Worm (Caenorhabditis elegans): ENCODE results near the gene cpar-1.

cpar-1 gene

DNA sequence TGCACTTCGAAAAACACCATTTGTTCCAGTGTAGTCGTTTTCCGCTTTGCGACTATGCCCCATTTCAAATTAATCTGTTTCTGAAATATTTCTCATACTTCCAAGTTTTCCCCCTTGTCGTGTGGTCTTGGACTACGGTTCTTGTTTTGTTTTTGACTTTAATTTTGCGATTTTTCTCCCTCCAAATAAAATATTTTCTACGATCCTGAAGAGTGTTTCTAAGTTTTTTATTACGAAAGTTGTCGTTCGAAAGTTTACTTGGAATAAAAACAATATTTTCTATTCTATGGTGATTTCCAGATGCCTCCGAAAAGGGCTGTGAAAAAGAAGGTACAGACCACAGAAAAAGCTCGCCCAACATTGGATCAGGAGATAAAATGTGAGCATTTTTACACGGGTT is 34.0 kb downstream of the cpar-1 start, which contains the start of gene tag-342:
Gene tag-342, plus strand, starts transcription at position 301 of the 400 bp plus-strand sequence.
- TF ChIP-seq lin-38 (GFP tag; IDR thresholded peaks at IDR 0.05): peak; percentile 45; the same call in 1 of the 2 replicates
- no peak for TF ChIP-seq Y48G9A.11 (GFP tag; IDR thresholded peaks at IDR 0.05)

DNA sequence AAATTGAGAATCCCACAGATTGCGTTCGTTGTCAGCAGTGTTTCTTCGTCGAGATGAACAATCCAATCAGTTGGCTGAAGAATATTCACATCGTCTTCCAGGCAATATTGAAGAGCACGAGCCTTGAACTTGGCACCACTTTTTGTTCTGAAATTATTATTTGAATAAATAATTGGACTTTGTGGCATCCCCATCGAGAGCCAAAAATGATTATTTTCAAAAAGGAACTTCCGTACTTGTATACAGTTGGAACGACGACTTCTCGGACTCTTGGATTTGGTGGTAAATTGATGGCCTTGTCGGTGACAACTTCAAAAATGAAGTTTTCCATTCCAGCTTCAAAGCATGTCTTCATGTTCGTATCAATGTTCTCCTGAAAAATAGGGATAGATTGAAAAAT is 38.1 kb downstream of the cpar-1 start:
- TF ChIP-seq aha-1 (tag) (peak; percentile 92), snpc-4 (tag; optimal IDR thresholded peaks at IDR 0.05) (no peak)

DNA sequence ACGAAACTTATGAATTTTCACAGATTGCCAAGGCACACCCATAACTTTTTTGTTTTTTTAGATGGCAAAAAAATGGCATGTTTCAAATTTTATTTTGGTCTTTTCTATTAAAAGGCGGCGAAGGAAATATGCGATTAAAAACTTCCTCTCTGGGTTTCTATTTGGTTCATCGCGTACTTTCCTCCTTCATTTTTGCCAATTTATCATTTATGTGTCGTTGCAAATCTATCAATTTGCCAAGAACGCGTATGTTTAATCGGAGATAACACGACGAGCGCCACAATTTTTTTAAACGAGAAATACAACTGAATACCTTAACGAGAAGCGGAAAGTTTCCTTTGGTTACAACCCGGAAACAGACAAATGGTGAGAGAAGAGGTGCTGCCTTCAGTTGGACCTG is 38.6 kb downstream of the cpar-1 start:
- TF ChIP-seq duxl-1 (tag; optimal IDR thresholded peaks at IDR 0.05; ENCODE audit: poor library complexity) (no peak), dve-1 (tag; optimal IDR thresholded peaks at IDR 0.05; ENCODE audit: insufficient read depth) (no peak), nhr-6 (tag; optimal IDR thresholded peaks at IDR 0.05) (no peak), daf-16 (GFP tag; optimal IDR thresholded peaks at IDR 0.05) (no peak), daf-16 (tag; optimal IDR thresholded peaks at IDR 0.05) (peak; percentile 29), egl-43 (GFP tag; IDR thresholded peaks at IDR 0.05) (no peak), dmd-6 (GFP tag; IDR thresholded peaks at IDR 0.05) (peak; percentile 19; the same call in 1 of the 2 replicates), rbr-2 (tag; optimal IDR thresholded peaks at IDR 0.05) (no peak), nhr-102 (tag; optimal IDR thresholded peaks at IDR 0.05) (no peak), unc-130 (GFP tag; optimal IDR thresholded peaks at IDR 0.05) (no peak), mxl-3 (GFP tag; optimal IDR thresholded peaks at IDR 0.05) (no peak), pqm-1 (tag; optimal IDR thresholded peaks at IDR 0.05) (peak; percentile 64), ctbp-1 (GFP tag; IDR thresholded peaks at IDR 0.05) (no peak), attf-4 (tag; optimal IDR thresholded peaks at IDR 0.05) (no peak), Y5F2A.4 (GFP tag; optimal IDR thresholded peaks at IDR 0.05) (no peak), spr-1 (tag; optimal IDR thresholded peaks at IDR 0.05) (no peak)

DNA sequence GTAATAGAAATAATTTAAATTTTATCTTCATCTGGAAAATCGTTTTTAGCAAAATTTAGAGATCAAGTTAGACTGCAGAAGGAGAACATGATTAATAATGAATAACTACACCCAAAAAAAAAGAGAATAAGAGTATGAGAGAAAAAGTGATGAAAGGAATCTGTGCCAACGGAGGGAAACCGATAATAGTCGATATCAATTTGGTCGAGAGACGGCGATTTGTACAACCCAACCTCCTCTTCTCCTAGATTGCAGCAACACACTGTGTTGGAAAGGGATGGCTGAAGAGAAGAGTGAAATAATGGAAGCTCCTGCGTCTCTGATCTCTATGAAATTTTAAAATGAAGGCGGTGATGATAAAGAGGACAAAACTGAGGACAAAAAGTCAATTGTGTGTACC is 40.6 kb downstream of the cpar-1 start:
- TF ChIP-seq hlh-11 (tag; optimal IDR thresholded peaks at IDR 0.05) (peak; percentile 71), aly-2 (tag; optimal IDR thresholded peaks at IDR 0.05) (no peak), hmg-1.1 (GFP tag; IDR thresholded peaks at IDR 0.05) (no peak), dve-1 (tag; optimal IDR thresholded peaks at IDR 0.05; ENCODE audit: insufficient read depth) (peak; percentile 26), dmd-6 (GFP tag; IDR thresholded peaks at IDR 0.05) (peak; percentile 77), hif-1 (tag; optimal IDR thresholded peaks at IDR 0.05) (no peak), F10B5.3 (tag; optimal IDR thresholded peaks at IDR 0.05) (no peak), tra-1 (GFP tag; IDR thresholded peaks at IDR 0.05) (no peak), hlh-30 (tag; optimal IDR thresholded peaks at IDR 0.05; ENCODE audit: insufficient read depth) (no peak), unc-62 (GFP tag; optimal IDR thresholded peaks at IDR 0.05 in 1 of 2) (peak in 1 of 2 experiments; percentile 19), unc-62 (tag; optimal IDR thresholded peaks at IDR 0.05) (no peak), nhr-48 (tag; optimal IDR thresholded peaks at IDR 0.05) (peak; percentile 40), nhr-28 (tag; optimal IDR thresholded peaks at IDR 0.05) (peak; percentile 74), nhr-42 (GFP tag; IDR thresholded peaks at IDR 0.05) (no peak), set-16 (GFP tag; IDR thresholded peaks at IDR 0.05) (no peak), nhr-237 (tag; optimal IDR thresholded peaks at IDR 0.05) (no peak), dmd-8 (GFP tag; IDR thresholded peaks at IDR 0.05) (no peak), ceh-20 (GFP tag; IDR thresholded peaks at IDR 0.05) (no peak), mep-1 (tag; optimal IDR thresholded peaks at IDR 0.05) (peak; percentile 37), mes-2 (tag; optimal IDR thresholded peaks at IDR 0.05; ENCODE audit: poor library complexity, severe bottlenecking) (peak; percentile 36), duxl-1 (tag; optimal IDR thresholded peaks at IDR 0.05; ENCODE audit: poor library complexity) (peak; percentile 10), mxl-2 (GFP tag; conservative IDR thresholded peaks at IDR 0.05) (no peak), pqm-1 (tag; optimal IDR thresholded peaks at IDR 0.05) (peak; percentile 89), arid-1 (GFP tag; conservative IDR thresholded peaks at IDR 0.05) (no peak), nhr-102 (tag; optimal IDR thresholded peaks at IDR 0.05) (no peak), lin-29 (GFP tag; IDR thresholded peaks at IDR 0.05) (no peak), daf-16 (GFP tag; optimal IDR thresholded peaks at IDR 0.05) (no peak), daf-16 (tag; optimal IDR thresholded peaks at IDR 0.05) (peak; percentile 2), spr-1 (tag; optimal IDR thresholded peaks at IDR 0.05) (no peak), ceh-28 (tag; optimal IDR thresholded peaks at IDR 0.05) (no peak), lim-7 (GFP tag; IDR thresholded peaks at IDR 0.05) (no peak), vab-7 (GFP tag; IDR thresholded peaks at IDR 0.05) (no peak), nhr-77 (tag; optimal IDR thresholded peaks at IDR 0.05) (peak; percentile 35), ceh-32 (tag; optimal IDR thresholded peaks at IDR 0.05; ENCODE audit: poor library complexity) (no peak)

Measured in whole organism, L4 larva.